Worm (Caenorhabditis elegans) whole organism, young adult: ENCODE results near the gene tyra-3.

Experiments
- ama-1 ChIP-seq, 3 experiments: fragments of 150-350 bp in 1 of 3; sonication (generic microtip) in 2 of 3; optimal IDR thresholded peaks; 2 replicates each; lab custom pipeline; 2014 to 2018; ENCODE audit warnings: missing biosample characterization in 2 of 3, missing genetic modification characterization in 2 of 3, missing genetic modification reagents in 2 of 3
- nhr-80 ChIP-seq: sonication (generic microtip); optimal IDR thresholded peaks from 2 replicates; lab custom pipeline; 2016; ENCODE audit warnings: missing genetic modification characterization, missing compliant biosample characterization
- pha-4 ChIP-seq: fragments of 150-350 bp; sonication (generic microtip); optimal IDR thresholded peaks from 2 replicates; lab custom pipeline; 2014; ENCODE audit warnings: missing biosample characterization, missing genetic modification reagents, missing genetic modification characterization
- ztf-26 ChIP-seq: sonication (generic microtip); optimal IDR thresholded peaks from 2 replicates; lab custom pipeline; 2017; ENCODE audit warnings: missing genetic modification characterization, missing compliant biosample characterization

DNA sequence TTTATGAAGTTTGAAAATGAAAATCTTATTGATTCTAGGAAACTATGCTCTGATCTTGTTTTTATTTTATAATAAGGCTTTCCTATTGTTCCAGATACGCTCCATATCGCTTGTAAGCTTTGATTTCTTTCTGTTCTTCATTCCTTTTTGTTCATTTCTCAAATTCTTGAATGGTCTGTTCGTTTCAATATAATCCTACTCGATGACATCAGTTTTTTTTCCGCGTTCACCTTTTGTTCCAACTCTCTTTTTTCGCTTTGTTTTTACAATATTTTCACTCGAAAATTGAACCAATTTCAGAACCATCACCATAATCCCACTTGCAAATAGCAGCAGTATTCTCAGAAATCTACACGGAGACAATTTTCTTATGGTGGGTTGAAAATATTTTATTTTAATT, at the start of gene tyra-3:
- TF ChIP-seq pha-4 (tag; lab: Kevin White, UChicago) (no peak), ama-1 (optimal IDR thresholded peaks at IDR 0.05; lab: Kevin White, UChicago) (no peak), ama-1 (GFP tag; optimal IDR thresholded peaks at IDR 0.05; lab: Kevin White, UChicago) (no peak), nhr-80 (tag; lab: Kevin White, UChicago) (no peak), ztf-26 (tag; lab: Kevin White, UChicago) (no peak)
